Fruit fly (Drosophila melanogaster): ENCODE results near the gene Rtc1.
A peak's percentile ranks its signal among the peaks of the same experiment; 100 is the strongest.

Gene Rtc1

DNA sequence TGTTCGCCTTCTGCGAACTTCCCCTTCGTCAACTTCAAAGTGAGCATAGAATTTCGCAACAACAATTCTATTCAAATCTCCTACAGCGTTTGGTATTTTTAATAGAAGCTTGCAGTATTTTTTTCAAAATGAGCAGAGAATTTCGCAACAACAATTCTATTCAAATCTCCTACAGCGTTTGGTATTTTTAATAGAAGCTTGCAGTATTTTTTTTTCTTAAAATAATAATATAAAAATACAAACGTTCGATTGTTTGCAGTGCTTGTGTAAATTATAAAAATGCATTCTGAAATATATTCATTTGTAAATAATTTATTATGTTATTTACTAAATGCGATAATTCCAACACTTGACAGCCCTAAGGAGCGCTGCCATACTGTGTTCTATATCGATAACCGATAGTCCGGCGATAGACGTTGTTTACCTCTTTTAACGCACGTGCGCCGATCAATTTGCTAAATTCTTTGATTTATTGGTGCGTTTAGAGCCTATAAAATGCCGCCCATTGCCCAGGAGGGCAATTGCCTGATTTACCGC, at the start of gene Rtc1, which contains the start of gene CG32625:
TSS of gene Rtc1 (plus strand) at position 404 of the 537 bp plus-strand sequence.
TSS of gene CG32625 (minus strand) at position 51 of the 537 bp plus-strand sequence.
- TF ChIP-seq Sin3A (optimal IDR thresholded peaks at IDR 0.05), result no peak
- TF ChIP-seq h (optimal IDR thresholded peaks at IDR 0.05), result no peak
- no peak for TF ChIP-seq ttk (optimal IDR thresholded peaks at IDR 0.05)
- TF ChIP-seq Myc (optimal IDR thresholded peaks at IDR 0.05), result no peak
- no peak for TF ChIP-seq insv (optimal IDR thresholded peaks at IDR 0.05)
- TF ChIP-seq psq (optimal IDR thresholded peaks at IDR 0.05), result no peak

DNA sequence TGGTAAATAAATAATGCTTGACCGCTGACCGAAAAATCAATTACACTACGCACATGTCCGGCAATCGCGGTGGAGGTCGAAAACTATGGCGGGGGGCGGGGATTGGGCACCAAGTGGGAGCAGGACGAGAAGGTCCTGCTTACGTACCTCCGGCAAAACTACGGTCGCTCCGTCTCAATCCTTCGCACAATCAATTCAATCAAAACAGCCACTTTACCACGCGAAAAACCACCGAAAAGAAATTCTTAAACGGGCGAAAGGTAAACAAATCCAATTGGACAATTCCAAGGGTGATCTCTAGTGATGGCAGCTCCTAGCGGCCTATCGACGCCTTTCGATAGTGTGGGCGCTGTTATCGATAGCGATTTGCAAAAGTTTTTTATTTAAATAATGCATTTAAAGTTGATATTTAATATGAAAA, 39.0 kb upstream of the Rtc1 start, which contains the start of gene Nadsyn:
TSS of gene Nadsyn (minus strand) at position 304 of the 421 bp plus-strand sequence.
- no peak for TF ChIP-seq psq (optimal IDR thresholded peaks at IDR 0.05)
- no peak for TF ChIP-seq Sin3A (optimal IDR thresholded peaks at IDR 0.05)
- no peak for TF ChIP-seq h (optimal IDR thresholded peaks at IDR 0.05)
- TF ChIP-seq insv (optimal IDR thresholded peaks at IDR 0.05), result no peak
- no peak for TF ChIP-seq ttk (optimal IDR thresholded peaks at IDR 0.05)
- no peak for TF ChIP-seq Myc (optimal IDR thresholded peaks at IDR 0.05)

DNA sequence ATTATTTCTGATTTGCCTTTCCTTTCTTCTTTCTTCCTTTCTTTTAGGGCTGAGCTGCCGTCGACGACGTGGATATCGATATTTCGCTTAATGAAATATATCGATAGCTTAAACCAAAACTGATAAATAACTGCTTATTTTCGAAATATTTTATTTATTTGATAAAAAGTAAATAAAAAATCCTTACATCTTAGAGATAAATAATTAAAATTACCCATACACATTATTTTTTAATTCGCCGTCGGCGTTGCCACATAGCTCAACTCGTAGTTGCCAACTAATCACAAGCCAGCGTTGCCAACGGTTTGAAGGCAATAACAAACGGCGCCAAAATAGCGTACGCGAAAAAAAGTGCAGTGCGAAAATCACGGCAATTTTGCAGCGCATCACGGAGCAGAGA, 35.0 kb upstream of the Rtc1 start, which contains the start of the genes Mrgn1 and mus101:
TSS of gene Mrgn1 (minus strand) at position 44 of the 400 bp plus-strand sequence.
TSS of gene mus101 (plus strand) at position 313 of the 400 bp plus-strand sequence.
- no peak for TF ChIP-seq insv (optimal IDR thresholded peaks at IDR 0.05)
- no peak for TF ChIP-seq ttk (optimal IDR thresholded peaks at IDR 0.05)
- TF ChIP-seq h (optimal IDR thresholded peaks at IDR 0.05), result no peak
- no peak for TF ChIP-seq psq (optimal IDR thresholded peaks at IDR 0.05)
- no peak for TF ChIP-seq Sin3A (optimal IDR thresholded peaks at IDR 0.05)
- TF ChIP-seq Myc (optimal IDR thresholded peaks at IDR 0.05), result no peak

DNA sequence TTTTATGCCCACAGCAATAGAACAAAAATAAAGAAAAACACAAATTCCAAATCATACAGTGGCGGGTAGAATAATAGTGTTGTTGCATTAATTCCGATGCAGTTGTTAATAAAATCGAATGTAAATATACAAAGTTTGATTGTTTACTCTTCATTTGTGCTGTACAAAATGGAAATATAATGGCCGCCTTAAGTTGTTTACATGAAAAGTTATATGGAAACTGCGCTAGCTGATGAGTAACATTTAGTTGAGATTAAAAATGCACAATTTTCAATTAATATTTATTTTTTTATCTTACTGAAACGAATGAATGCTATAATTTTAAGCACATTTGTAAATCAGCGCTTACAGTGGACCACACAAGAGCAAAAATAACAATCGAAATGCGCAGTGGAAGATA, 22.1 kb upstream of the Rtc1 start:
- TF ChIP-seq Sin3A (optimal IDR thresholded peaks at IDR 0.05) (no peak), Myc (optimal IDR thresholded peaks at IDR 0.05) (no peak), psq (optimal IDR thresholded peaks at IDR 0.05) (no peak), insv (optimal IDR thresholded peaks at IDR 0.05) (no peak)

DNA sequence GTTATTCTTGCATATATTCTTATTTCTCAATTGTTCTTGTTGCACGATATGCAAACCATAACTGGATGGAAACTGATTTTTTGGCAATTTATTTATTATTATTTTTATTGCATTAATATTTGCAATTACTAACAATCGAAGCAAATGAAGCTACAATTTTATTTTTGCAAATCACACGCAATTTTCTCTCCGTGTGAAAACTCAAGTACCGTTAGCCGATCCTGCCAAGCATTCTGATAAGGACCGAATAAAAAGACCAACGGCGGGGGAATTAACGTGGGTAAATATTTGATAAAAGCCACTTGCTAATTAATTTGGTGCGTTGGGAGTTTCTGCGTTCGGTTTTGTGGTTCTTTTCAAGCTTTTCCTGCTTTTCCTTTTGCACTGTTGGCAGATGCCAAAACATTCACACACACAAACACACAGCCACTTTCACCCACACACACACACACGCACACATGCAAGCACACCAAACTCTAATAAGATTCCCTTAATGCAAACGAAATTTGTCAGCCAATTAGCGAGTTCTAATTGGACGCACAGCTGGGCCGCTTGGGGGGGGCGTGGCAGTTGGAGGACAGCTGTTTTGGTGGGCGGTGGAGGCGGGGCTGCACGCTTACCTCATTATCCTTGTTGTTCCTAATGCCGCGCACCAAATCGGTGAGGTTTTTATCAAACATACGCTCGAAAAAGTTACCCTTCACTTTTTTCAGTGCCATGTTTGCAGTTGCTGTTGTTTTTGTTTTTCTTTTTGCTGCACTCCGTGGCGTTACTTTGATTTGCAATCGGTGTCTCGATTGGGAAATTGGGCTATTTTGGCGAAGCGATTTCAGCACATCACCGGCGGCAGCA, 21.4 kb upstream of the Rtc1 start:
- no peak for TF ChIP-seq psq (optimal IDR thresholded peaks at IDR 0.05)
- TF ChIP-seq ttk (optimal IDR thresholded peaks at IDR 0.05), result no peak
- no peak for TF ChIP-seq Sin3A (optimal IDR thresholded peaks at IDR 0.05)
- TF ChIP-seq Myc (optimal IDR thresholded peaks at IDR 0.05), result no peak
- TF ChIP-seq insv (optimal IDR thresholded peaks at IDR 0.05), result no peak
- TF ChIP-seq h (optimal IDR thresholded peaks at IDR 0.05), result no peak

DNA sequence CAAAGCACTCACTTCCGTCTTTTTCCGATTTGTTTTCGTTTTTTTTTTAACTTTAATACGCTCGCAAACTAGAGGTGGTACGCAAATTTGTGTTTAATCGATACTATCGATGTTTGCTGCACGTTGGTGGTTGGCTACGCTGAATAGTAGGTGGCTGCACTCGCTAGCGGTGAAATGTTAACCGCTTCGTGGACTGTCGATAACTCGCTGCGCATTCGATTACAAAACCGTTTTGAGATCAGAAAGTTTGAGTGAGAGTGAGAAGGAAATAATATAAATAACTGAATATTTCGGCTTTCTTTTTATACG, 20.9 kb upstream of the Rtc1 start, which contains the start of gene g:
TSS of gene g (minus strand) at position 105 of the 309 bp plus-strand sequence.
- TF ChIP-seq ttk (optimal IDR thresholded peaks at IDR 0.05) (no peak), h (optimal IDR thresholded peaks at IDR 0.05) (no peak), psq (optimal IDR thresholded peaks at IDR 0.05) (no peak), Myc (optimal IDR thresholded peaks at IDR 0.05) (no peak), Sin3A (optimal IDR thresholded peaks at IDR 0.05) (no peak), insv (optimal IDR thresholded peaks at IDR 0.05) (no peak)

DNA sequence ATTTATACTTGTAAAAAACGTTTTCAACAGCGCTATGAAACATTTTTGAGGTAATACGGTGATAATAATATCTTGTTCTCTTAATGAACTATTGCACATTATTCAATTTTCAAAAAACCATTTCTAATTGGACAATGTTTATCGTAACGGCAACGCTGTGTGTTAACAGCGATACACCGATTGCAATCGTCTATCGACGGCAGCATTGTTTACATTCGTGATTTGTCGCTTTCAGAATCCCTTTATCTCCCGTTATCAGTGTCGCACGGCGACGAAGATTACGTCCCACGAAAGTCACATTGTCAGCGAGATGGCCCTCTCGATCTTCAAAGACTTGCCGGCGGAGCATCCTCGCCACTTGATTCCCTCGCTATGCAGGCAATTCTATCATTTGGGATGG, 19.0 kb upstream of the Rtc1 start, which contains the start of gene CG11134:
TSS of gene CG11134 (plus strand) at position 4 of the 400 bp plus-strand sequence.
- no peak for TF ChIP-seq psq (optimal IDR thresholded peaks at IDR 0.05)
- TF ChIP-seq h (optimal IDR thresholded peaks at IDR 0.05), result no peak

DNA sequence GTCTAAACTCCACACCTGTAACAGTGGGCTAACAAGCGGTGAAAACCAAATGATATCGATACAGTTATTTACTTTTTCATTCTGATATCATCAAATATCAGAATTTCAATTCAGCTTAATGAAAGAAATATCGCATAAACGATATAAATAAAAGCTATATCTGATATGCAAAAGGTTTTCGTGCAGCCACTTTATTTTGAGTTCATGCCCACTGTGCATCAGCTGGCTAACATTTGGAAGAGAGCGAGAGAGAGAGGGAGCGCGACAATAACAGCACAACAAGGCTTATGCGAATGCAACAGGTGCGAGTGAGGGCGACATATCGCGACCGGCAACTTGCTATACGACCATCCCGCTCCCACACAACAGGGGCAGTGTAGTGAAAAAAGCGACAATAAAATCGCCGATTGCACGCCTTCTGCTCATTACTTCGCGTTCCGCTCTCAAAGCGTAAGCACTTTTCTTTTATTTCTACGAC, 17.5 kb upstream of the Rtc1 start, which contains the start of gene CG11151:
TSS of gene CG11151 (plus strand) at position 334 of the 478 bp plus-strand sequence.
- TF ChIP-seq h (optimal IDR thresholded peaks at IDR 0.05) (no peak), insv (optimal IDR thresholded peaks at IDR 0.05) (peak; percentile 34)

DNA sequence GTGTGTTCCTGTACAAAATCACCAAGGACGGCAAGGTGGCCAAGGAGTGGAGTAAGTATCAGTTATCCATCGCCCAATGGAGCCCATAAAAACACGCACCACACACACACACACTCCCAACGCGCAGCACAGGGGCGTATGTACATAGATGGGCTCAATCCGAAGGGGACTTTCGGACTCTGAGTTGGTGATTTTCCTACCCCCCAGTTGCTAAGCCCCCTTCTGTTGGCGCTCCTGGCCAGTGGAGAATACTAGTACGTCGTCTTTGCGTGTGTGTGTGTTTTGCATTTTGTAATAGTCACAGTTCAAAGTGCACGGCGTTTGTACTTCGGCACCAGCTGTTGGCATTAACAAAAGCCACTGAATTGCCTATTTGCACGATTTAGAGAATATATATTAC, 16.9 kb upstream of the Rtc1 start:
- no peak for TF ChIP-seq Myc (optimal IDR thresholded peaks at IDR 0.05)
- TF ChIP-seq insv (optimal IDR thresholded peaks at IDR 0.05), result no peak
- no peak for TF ChIP-seq Sin3A (optimal IDR thresholded peaks at IDR 0.05)
- TF ChIP-seq h (optimal IDR thresholded peaks at IDR 0.05), result no peak
- TF ChIP-seq psq (optimal IDR thresholded peaks at IDR 0.05), result no peak
- no peak for TF ChIP-seq ttk (optimal IDR thresholded peaks at IDR 0.05)

DNA sequence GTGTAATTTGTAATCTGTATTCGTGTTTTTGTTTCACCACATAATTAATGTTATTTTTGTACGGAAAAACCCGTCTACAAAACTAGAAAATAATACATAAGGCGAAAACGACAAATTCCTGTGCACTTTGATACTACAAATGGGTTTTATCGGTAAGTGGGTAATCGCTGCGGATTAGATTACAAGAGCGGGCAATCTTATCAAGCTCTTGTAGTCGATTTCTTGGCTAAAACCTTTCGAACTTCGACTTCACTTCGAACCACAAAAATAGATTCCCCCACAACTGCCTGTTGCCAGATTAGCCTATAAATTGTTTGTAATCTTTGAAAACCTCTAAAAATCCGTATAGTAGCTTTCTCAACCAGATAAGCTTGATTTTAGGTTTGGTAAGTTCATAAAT, 16.0 kb upstream of the Rtc1 start:
- TF ChIP-seq h (optimal IDR thresholded peaks at IDR 0.05), result no peak
- no peak for TF ChIP-seq psq (optimal IDR thresholded peaks at IDR 0.05)
- TF ChIP-seq ttk (optimal IDR thresholded peaks at IDR 0.05), result no peak
- no peak for TF ChIP-seq insv (optimal IDR thresholded peaks at IDR 0.05)
- TF ChIP-seq Sin3A (optimal IDR thresholded peaks at IDR 0.05), result no peak
- TF ChIP-seq Myc (optimal IDR thresholded peaks at IDR 0.05), result no peak

DNA sequence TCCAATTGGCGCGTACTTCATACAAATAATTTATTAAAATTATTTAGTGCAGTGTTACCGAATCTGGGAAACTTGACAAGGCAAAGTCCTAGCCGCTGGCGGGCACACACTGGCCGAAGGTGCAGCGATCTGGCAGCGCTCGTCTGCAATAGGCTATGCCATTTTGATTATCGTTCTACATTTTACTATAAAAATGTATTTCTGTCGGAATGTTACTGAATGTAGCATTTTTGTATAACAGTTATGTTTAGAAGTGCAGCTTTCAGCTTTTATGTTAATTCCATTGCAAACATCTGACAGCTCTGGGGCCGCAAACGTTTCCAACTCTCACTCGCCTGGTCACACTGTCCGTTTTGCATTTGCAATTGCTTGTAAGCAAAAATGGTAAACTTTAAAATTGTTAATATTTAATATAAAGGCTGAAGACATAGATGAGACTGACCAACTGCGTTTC, 12.4 kb upstream of the Rtc1 start, which contains the start of gene Grip91:
TSS of gene Grip91 (minus strand) at position 85 of the 454 bp plus-strand sequence.
- TF ChIP-seq ttk (optimal IDR thresholded peaks at IDR 0.05) (no peak), psq (optimal IDR thresholded peaks at IDR 0.05) (no peak), Sin3A (optimal IDR thresholded peaks at IDR 0.05) (no peak), Myc (optimal IDR thresholded peaks at IDR 0.05) (no peak), h (optimal IDR thresholded peaks at IDR 0.05) (no peak), insv (optimal IDR thresholded peaks at IDR 0.05) (no peak)

DNA sequence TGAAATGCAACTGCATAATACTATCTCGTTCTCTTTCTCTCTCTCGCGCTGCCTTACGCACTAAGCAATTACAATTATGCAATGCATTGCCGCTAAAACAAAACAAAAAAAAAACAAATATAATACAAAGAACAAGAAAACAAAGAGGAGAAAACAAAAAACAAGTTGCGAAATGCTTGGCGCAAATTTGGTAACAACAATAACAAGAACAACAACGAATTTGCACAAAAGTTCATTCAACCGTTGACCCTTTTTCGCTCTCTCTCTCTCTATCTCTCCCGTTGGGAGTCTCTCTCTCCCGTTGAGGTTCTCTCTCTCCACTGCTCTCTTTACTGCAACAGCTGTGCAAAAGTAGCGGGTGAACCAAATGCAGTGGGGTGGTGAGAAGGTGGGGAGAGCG, 9.9 kb upstream of the Rtc1 start:
- TF ChIP-seq Myc (optimal IDR thresholded peaks at IDR 0.05), result no peak
- no peak for TF ChIP-seq h (optimal IDR thresholded peaks at IDR 0.05)
- TF ChIP-seq psq (optimal IDR thresholded peaks at IDR 0.05), result no peak
- TF ChIP-seq insv (optimal IDR thresholded peaks at IDR 0.05), result no peak
- TF ChIP-seq ttk (optimal IDR thresholded peaks at IDR 0.05), result no peak
- TF ChIP-seq Sin3A (optimal IDR thresholded peaks at IDR 0.05), result no peak

Data from Kc167 (cell line).